Worm (Caenorhabditis elegans): ENCODE results near the gene ZK856.7.

Gene ZK856.7

ce11 chrV:10166368-10166767, 35.5 kb upstream of the ZK856.7 start, which contains the start of gene C51E3.6:
Gene C51E3.6, minus strand, starts transcription at chrV:10166468.
- TF ChIP-seq F49E8.2 (tag; optimal IDR thresholded peaks at IDR 0.05; ENCODE audit: borderline replicate concordance) = no peak
- no peak for TF ChIP-seq dmd-9 (GFP tag; IDR thresholded peaks at IDR 0.05)
- TF ChIP-seq nhr-102 (tag; optimal IDR thresholded peaks at IDR 0.05) = no peak
- no peak for TF ChIP-seq lin-39 (tag; optimal IDR thresholded peaks at IDR 0.05)
- no peak for TF ChIP-seq mdt-29 (GFP tag; IDR thresholded peaks at IDR 0.05)
- TF ChIP-seq Y75B8A.6 (GFP tag; IDR thresholded peaks at IDR 0.05) = no peak
- TF ChIP-seq hif-1 (tag; optimal IDR thresholded peaks at IDR 0.05) = no peak
- TF ChIP-seq madf-5 (GFP tag; IDR thresholded peaks at IDR 0.05) = no peak
- no peak for TF ChIP-seq tag-97 (GFP tag; IDR thresholded peaks at IDR 0.05)
- no peak for TF ChIP-seq lin-15B (tag; optimal IDR thresholded peaks at IDR 0.05)
- no peak for TF ChIP-seq nhr-42 (GFP tag; IDR thresholded peaks at IDR 0.05)
- no peak for TF ChIP-seq jun-1 (tag; optimal IDR thresholded peaks at IDR 0.05)
- TF ChIP-seq cey-2 (tag; optimal IDR thresholded peaks at IDR 0.05; ENCODE audit: borderline replicate concordance, insufficient read depth) = no peak
- no peak for TF ChIP-seq F37D6.2 (tag; optimal IDR thresholded peaks at IDR 0.05)
- no peak for TF ChIP-seq ama-1 (optimal IDR thresholded peaks at IDR 0.05)
- TF ChIP-seq daf-8 (GFP tag; IDR thresholded peaks at IDR 0.05) = no peak

- TF ChIP-seq lin-13 (GFP tag; optimal IDR thresholded peaks at IDR 0.05) (peak; percentile 24), ctbp-1 (GFP tag; IDR thresholded peaks at IDR 0.05) (no peak), ztf-11 (tag; optimal IDR thresholded peaks at IDR 0.05) (no peak), egl-43 (GFP tag; IDR thresholded peaks at IDR 0.05) (no peak), Y5F2A.4 (GFP tag; optimal IDR thresholded peaks at IDR 0.05) (no peak), egl-27 (tag; optimal IDR thresholded peaks at IDR 0.05) (no peak), dpl-1 (GFP tag; optimal IDR thresholded peaks at IDR 0.05) (no peak), spr-1 (tag; optimal IDR thresholded peaks at IDR 0.05) (no peak), lin-38 (GFP tag; IDR thresholded peaks at IDR 0.05) (no peak), ama-1 (optimal IDR thresholded peaks at IDR 0.05) (no peak), mep-1 (tag; optimal IDR thresholded peaks at IDR 0.05) (peak; percentile 49), nhr-76 (tag; optimal IDR thresholded peaks at IDR 0.05) (no peak), spr-3 (GFP tag; optimal IDR thresholded peaks at IDR 0.05) (no peak)
Observed at ce11 chrV:10168870-10169269, 33.0 kb upstream of the ZK856.7 start.

DNA sequence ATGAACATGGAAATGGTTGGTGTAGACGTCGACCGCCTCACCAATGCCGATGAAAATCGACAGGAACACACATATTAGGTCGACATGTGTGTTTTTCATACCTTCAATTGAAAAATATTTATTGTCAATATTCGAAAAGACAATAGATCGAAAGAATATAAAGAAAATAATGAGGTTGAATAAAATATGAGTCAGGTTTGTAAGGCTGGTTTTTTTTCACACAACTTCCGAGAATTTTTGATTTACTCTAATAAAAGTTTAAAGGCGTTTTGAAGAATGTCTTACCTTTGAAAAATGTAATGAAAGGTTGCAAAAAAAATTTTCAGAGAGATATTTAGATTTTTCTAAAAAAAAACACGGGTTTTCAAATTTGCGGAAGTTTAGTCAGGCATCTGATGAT, 28.2 kb upstream of the ZK856.7 start, which contains the start of gene egl-3:
Gene egl-3 (minus strand): TSS at position 101 of the 400 bp plus-strand sequence.
- TF ChIP-seq daf-19 (GFP tag; conservative IDR thresholded peaks at IDR 0.05) (no peak), unc-62 (GFP tag; optimal IDR thresholded peaks at IDR 0.05 in 1 of 2) (peak in 1 of 2 experiments; percentile 26), unc-62 (tag; optimal IDR thresholded peaks at IDR 0.05) (no peak)

ce11 chrV:10174632-10175075, 27.2 kb upstream of the ZK856.7 start:
- TF ChIP-seq mdt-29 (GFP tag; IDR thresholded peaks at IDR 0.05) (0 out of 2 replicates have a peak, but pooled peaks have one; percentile 25), egl-27 (tag; optimal IDR thresholded peaks at IDR 0.05) (no peak), dve-1 (tag; optimal IDR thresholded peaks at IDR 0.05; ENCODE audit: insufficient read depth) (no peak), unc-130 (GFP tag; optimal IDR thresholded peaks at IDR 0.05) (no peak), nhr-41 (GFP tag; IDR thresholded peaks at IDR 0.05) (no peak), zag-1 (tag; optimal IDR thresholded peaks at IDR 0.05) (peak; percentile 20), saeg-2 (GFP tag; IDR thresholded peaks at IDR 0.05) (0 out of 2 replicates have a peak, but pooled peaks have one; percentile 26), aha-1 (tag) (peak; percentile 100), lin-38 (GFP tag; IDR thresholded peaks at IDR 0.05) (peak; percentile 47; the same call in 1 of the 2 replicates), Y48G9A.11 (GFP tag; IDR thresholded peaks at IDR 0.05) (no peak), dmd-8 (GFP tag; IDR thresholded peaks at IDR 0.05) (no peak), fos-1 (tag; optimal IDR thresholded peaks at IDR 0.05) (no peak), nhr-25 (tag; optimal IDR thresholded peaks at IDR 0.05; ENCODE audit: borderline replicate concordance, insufficient read depth) (no peak), D1046.2 (GFP tag; IDR thresholded peaks at IDR 0.05) (no peak), zip-11 (GFP tag; IDR thresholded peaks at IDR 0.05) (no peak), ama-1 (optimal IDR thresholded peaks at IDR 0.05) (no peak), vab-7 (GFP tag; IDR thresholded peaks at IDR 0.05) (0 out of 2 replicates have a peak, but pooled peaks have one; percentile 33), F26F4.8 (GFP tag; conservative IDR thresholded peaks at IDR 0.05) (no peak), lsy-2 (tag; optimal IDR thresholded peaks at IDR 0.05) (peak; percentile 62 to 85), nhr-42 (GFP tag; IDR thresholded peaks at IDR 0.05) (0 out of 2 replicates have a peak, but pooled peaks have one; percentile 15), spr-1 (tag; optimal IDR thresholded peaks at IDR 0.05) (no peak), ceh-62 (tag; optimal IDR thresholded peaks at IDR 0.05) (no peak)

All from whole organism, L4 larva.